Worm (Caenorhabditis elegans) whole organism, L1 larva: ENCODE results near the gene bath-38.

Experiments used
- C16A3.4 ChIP-seq: fragments of 150-350 bp; optimal IDR thresholded peaks from 2 replicates; lab custom pipeline; 2014; ENCODE audit warnings: missing biosample characterization, missing genetic modification characterization
- F16B12.6 ChIP-seq: fragments of 150-350 bp; optimal IDR thresholded peaks from 2 replicates; lab custom pipeline; 2014; ENCODE audit warnings: missing biosample characterization, missing genetic modification characterization
- alr-1 ChIP-seq: fragments of 200-800 bp; sonication (Bioruptor generic); optimal IDR thresholded peaks from 2 replicates; lab custom pipeline; 2018; ENCODE audit warnings: borderline replicate concordance, mild to moderate bottlenecking, missing genetic modification characterization, missing compliant biosample characterization
- aly-2 ChIP-seq: fragments of 150-350 bp; optimal IDR thresholded peaks from 2 replicates; lab custom pipeline; 2014; ENCODE audit warnings: missing biosample characterization, missing genetic modification characterization
- blmp-1 ChIP-seq: fragments of 150-350 bp; optimal IDR thresholded peaks from 2 replicates; lab custom pipeline; 2014; ENCODE audit warnings: missing biosample characterization, missing genetic modification characterization
- ceh-8 ChIP-seq: fragments of 200-800 bp; sonication (Bioruptor generic); optimal IDR thresholded peaks from 2 replicates; lab custom pipeline; 2018; ENCODE audit warnings: mild to moderate bottlenecking, missing genetic modification characterization, moderate library complexity, missing compliant biosample characterization
- ceh-82 ChIP-seq, 3 experiments: fragments of 150-350 bp in 1 of 3; sonication (generic microtip) in 2 of 3; optimal IDR thresholded peaks; 2 replicates each; lab custom pipeline; 2014 to 2017; ENCODE audit warnings: missing biosample characterization in 3 of 3, missing genetic modification characterization in 3 of 3
- ces-1 ChIP-seq: fragments of 150-350 bp; optimal IDR thresholded peaks from 2 replicates; lab custom pipeline; 2014; ENCODE audit warnings: missing biosample characterization, missing genetic modification reagents, missing genetic modification characterization
- dpl-1 ChIP-seq, 3 experiments: fragments of 150-350 bp in 2 of 3; sonication (generic microtip) in 1 of 3; optimal IDR thresholded peaks; 2 replicates each; lab custom pipeline; 2014 to 2017; ENCODE audit warnings: missing biosample characterization in 3 of 3, missing genetic modification characterization in 3 of 3, missing genetic modification reagents in 3 of 3
- dsc-1 ChIP-seq: sonication (generic microtip); optimal IDR thresholded peaks from 2 replicates; lab custom pipeline; 2016; ENCODE audit warnings: mild to moderate bottlenecking, missing genetic modification characterization, missing compliant biosample characterization
- efl-1 ChIP-seq, 4 experiments: fragments of 150-350 bp; optimal IDR thresholded peaks in 3 of 4; peaks in 1 of 4; 1 replicate in 1 of 4; 2 replicates in 3 of 4; lab custom pipeline; 2014; ENCODE audit warnings: missing biosample characterization in 2 of 4, missing genetic modification characterization in 2 of 4, missing genetic modification reagents in 2 of 4
- efl-3 ChIP-seq: fragments of 200-800 bp; sonication (Bioruptor generic); optimal IDR thresholded peaks from 2 replicates; lab custom pipeline; 2018; ENCODE audit warnings: mild to moderate bottlenecking, missing genetic modification characterization, missing compliant biosample characterization
- egl-27 ChIP-seq, 2 experiments: fragments of 150-350 bp in 1 of 2; sonication (generic microtip); optimal IDR thresholded peaks; 3 replicates each; lab custom pipeline; 2017 to 2018; ENCODE audit warnings: missing biosample characterization in 2 of 2, missing genetic modification characterization in 2 of 2, missing genetic modification reagents in 2 of 2
- elt-3 ChIP-seq, 6 experiments: fragments of 150-350 bp in 1 of 6; sonication (generic microtip); optimal IDR thresholded peaks; 2 replicates each; lab custom pipeline; 2017 to 2018; ENCODE audit warnings: missing biosample characterization in 6 of 6, missing genetic modification characterization in 6 of 6, inconsistent platforms in 1 of 6
- ets-5 ChIP-seq: fragments of 200-800 bp; sonication (Bioruptor generic); IDR thresholded peaks from 2 replicates; pipeline ENCODE4 v1.3.6; 2022; ENCODE audit warnings: missing genetic modification characterization, missing compliant biosample characterization
- fkh-8 ChIP-seq: sonication (generic microtip); optimal IDR thresholded peaks from 2 replicates; lab custom pipeline; 2016; ENCODE audit warnings: mild to moderate bottlenecking, missing genetic modification characterization, missing compliant biosample characterization
- hlh-17 ChIP-seq: fragments of 200-800 bp; sonication (Bioruptor generic); optimal IDR thresholded peaks from 2 replicates; lab custom pipeline; 2018; ENCODE audit warnings: missing genetic modification characterization, mild to moderate bottlenecking, missing compliant biosample characterization, moderate library complexity, borderline replicate concordance
- irx-1 ChIP-seq: sonication (generic microtip); optimal IDR thresholded peaks from 2 replicates; lab custom pipeline; 2016; ENCODE audit warnings: missing genetic modification characterization, missing compliant biosample characterization
- jun-1 ChIP-seq: fragments of 150-350 bp; optimal IDR thresholded peaks from 2 replicates; lab custom pipeline; 2014; ENCODE audit warnings: missing biosample characterization, missing genetic modification reagents, missing genetic modification characterization
- lin-14 ChIP-seq: fragments of 200-800 bp; sonication (Bioruptor generic); optimal IDR thresholded peaks from 2 replicates; lab custom pipeline; 2018; ENCODE audit warnings: mild to moderate bottlenecking, missing genetic modification characterization, moderate library complexity, missing compliant biosample characterization
- lin-15B ChIP-seq: fragments of 150-350 bp; sonication (generic microtip); optimal IDR thresholded peaks from 3 replicates; lab custom pipeline; 2014; ENCODE audit warnings: missing biosample characterization, missing genetic modification characterization
- lin-35 ChIP-seq, 2 experiments: fragments of 150-350 bp; optimal IDR thresholded peaks; 2 replicates each; lab custom pipeline; 2014; ENCODE audit warnings: missing biosample characterization in 2 of 2, missing genetic modification characterization in 2 of 2, missing genetic modification reagents in 2 of 2
- lsy-2 ChIP-seq, 2 experiments: fragments of 150-350 bp; optimal IDR thresholded peaks; 2 replicates each; lab custom pipeline; 2014; ENCODE audit warnings: missing biosample characterization in 2 of 2, missing genetic modification characterization in 2 of 2
- mab-9 ChIP-seq: fragments of 200-800 bp; sonication (Bioruptor generic); IDR thresholded peaks from 2 replicates; pipeline ENCODE4 v1.3.6; 2022; ENCODE audit warnings: missing genetic modification reagents, missing genetic modification characterization, missing compliant biosample characterization
- mef-2 ChIP-seq: fragments of 150-350 bp; optimal IDR thresholded peaks from 2 replicates; lab custom pipeline; 2014; ENCODE audit warnings: missing biosample characterization, missing genetic modification characterization
- nhr-11 ChIP-seq: fragments of 150-350 bp; optimal IDR thresholded peaks from 2 replicates; lab custom pipeline; 2014; ENCODE audit warnings: missing biosample characterization, missing genetic modification characterization
- nhr-20 ChIP-seq: sonication (generic microtip); optimal IDR thresholded peaks from 2 replicates; lab custom pipeline; 2016; ENCODE audit warnings: mild to moderate bottlenecking, missing genetic modification characterization, missing compliant biosample characterization
- nhr-237 ChIP-seq: fragments of 150-350 bp; optimal IDR thresholded peaks from 2 replicates; lab custom pipeline; 2014; ENCODE audit warnings: missing biosample characterization, missing genetic modification characterization
- nhr-28 ChIP-seq: fragments of 150-350 bp; optimal IDR thresholded peaks from 2 replicates; lab custom pipeline; 2014; ENCODE audit warnings: missing biosample characterization, missing genetic modification characterization
- nhr-71 ChIP-seq: sonication (generic microtip); optimal IDR thresholded peaks from 2 replicates; lab custom pipeline; 2016; ENCODE audit warnings: mild to moderate bottlenecking, missing genetic modification characterization, moderate library complexity, missing compliant biosample characterization
- nhr-77 ChIP-seq: fragments of 150-350 bp; optimal IDR thresholded peaks from 2 replicates; lab custom pipeline; 2014; ENCODE audit warnings: missing biosample characterization, missing genetic modification characterization
- nhr-84 ChIP-seq: sonication (generic microtip); optimal IDR thresholded peaks from 2 replicates; lab custom pipeline; 2017; ENCODE audit warnings: missing biosample characterization, missing genetic modification characterization
- nhr-85 ChIP-seq: sonication (generic microtip); peaks from one replicate; lab custom pipeline; 2016; ENCODE audit warnings: missing genetic modification characterization, inconsistent platforms, missing compliant biosample characterization
- pag-3 ChIP-seq: sonication (generic microtip); optimal IDR thresholded peaks from 2 replicates; lab custom pipeline; 2017; ENCODE audit warnings: missing genetic modification characterization, mild to moderate bottlenecking, missing compliant biosample characterization, antibody characterized with exemption, borderline replicate concordance; ENCODE audit not compliant: insufficient read depth
- pax-3 ChIP-seq: fragments of 200-800 bp; sonication (Bioruptor generic); optimal IDR thresholded peaks from 2 replicates; lab custom pipeline; 2018; ENCODE audit warnings: mild to moderate bottlenecking, missing genetic modification characterization, moderate library complexity, missing compliant biosample characterization
- pqm-1 ChIP-seq: sonication (generic microtip); optimal IDR thresholded peaks from 3 replicates; lab custom pipeline; 2017; ENCODE audit warnings: missing biosample characterization, missing genetic modification characterization
- rnt-1 ChIP-seq: sonication (generic microtip); optimal IDR thresholded peaks from 2 replicates; lab custom pipeline; 2016; ENCODE audit warnings: mild to moderate bottlenecking, missing genetic modification characterization, moderate library complexity, missing compliant biosample characterization
- skn-1 ChIP-seq: fragments of 150-350 bp; optimal IDR thresholded peaks from 2 replicates; lab custom pipeline; 2014; ENCODE audit warnings: missing biosample characterization, missing genetic modification characterization
- snu-23 ChIP-seq: sonication (generic microtip); optimal IDR thresholded peaks from 2 replicates; lab custom pipeline; 2016; ENCODE audit warnings: missing genetic modification characterization, missing compliant biosample characterization
- tbx-2 ChIP-seq: sonication (generic microtip); optimal IDR thresholded peaks from 2 replicates; lab custom pipeline; 2016; ENCODE audit warnings: missing genetic modification characterization, missing compliant biosample characterization
- tlp-1 ChIP-seq: fragments of 150-350 bp; optimal IDR thresholded peaks from 2 replicates; lab custom pipeline; 2014; ENCODE audit warnings: missing biosample characterization, missing genetic modification characterization
- vab-15 ChIP-seq: sonication (generic microtip); optimal IDR thresholded peaks from 2 replicates; lab custom pipeline; 2017; ENCODE audit warnings: missing genotype, mild to moderate bottlenecking, missing genetic modification characterization, missing compliant biosample characterization
- xbp-1 ChIP-seq: sonication (generic microtip); optimal IDR thresholded peaks from 2 replicates; lab custom pipeline; 2016; ENCODE audit warnings: missing genetic modification characterization, missing compliant biosample characterization
- zag-1 ChIP-seq: fragments of 150-350 bp; optimal IDR thresholded peaks from 2 replicates; lab custom pipeline; 2014; ENCODE audit warnings: missing biosample characterization, missing genetic modification characterization
- ztf-11 ChIP-seq, 2 experiments: sonication (generic microtip); optimal IDR thresholded peaks; 2 replicates each; lab custom pipeline; 2016 to 2017; ENCODE audit warnings: missing genetic modification characterization in 2 of 2, missing biosample characterization in 1 of 2, missing compliant biosample characterization in 1 of 2

Gene bath-38

DNA sequence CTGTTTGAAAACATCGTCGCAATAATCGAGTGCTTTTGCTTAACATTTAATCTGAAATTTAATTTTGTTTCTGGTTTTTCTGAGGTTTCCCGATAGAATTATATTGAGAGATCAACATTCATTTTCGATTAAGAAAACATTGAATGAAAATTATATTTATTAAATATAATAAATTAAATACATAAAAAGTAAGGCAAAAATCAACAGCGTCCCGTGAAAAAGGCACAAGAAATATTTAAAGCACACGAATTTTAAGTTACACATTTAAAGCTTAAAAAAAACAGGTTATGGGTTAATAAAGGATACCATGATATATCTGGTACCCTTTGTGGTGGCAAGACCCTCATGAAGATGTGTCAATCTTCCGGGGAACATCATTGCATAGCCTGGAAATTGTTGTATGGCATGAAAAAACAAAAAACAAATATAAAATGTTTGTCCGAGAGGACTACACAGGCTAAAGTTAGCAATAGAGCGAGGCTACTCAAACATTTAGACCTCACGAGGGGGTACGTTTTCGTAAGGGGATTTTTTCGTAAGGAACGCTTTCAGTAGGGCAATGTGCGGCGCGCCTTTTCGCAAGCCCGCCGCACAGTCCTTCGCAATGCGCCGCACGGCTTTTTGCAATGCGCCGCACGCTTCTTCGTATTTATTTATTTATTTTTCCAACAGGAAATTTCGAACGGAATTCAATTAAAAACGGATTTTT is 11.8 kb downstream of the bath-38 start, which contains the start of gene mtcu-2 (continued):
- TF ChIP-seq vab-15 (tag; lab: Kevin White, UChicago) (peak; percentile 57), skn-1 (tag; lab: Kevin White, UChicago) (peak; percentile 38), lin-15B (peak; percentile 85), lsy-2 (tag; optimal IDR thresholded peaks at IDR 0.05; lab: Kevin White, UChicago) (peak; percentile 74 to 88), lin-14 (GFP tag; lab: Kevin White, UChicago) (peak; percentile 89), dsc-1 (peak; percentile 80), pax-3 (tag; lab: Kevin White, UChicago) (peak; percentile 81)

DNA sequence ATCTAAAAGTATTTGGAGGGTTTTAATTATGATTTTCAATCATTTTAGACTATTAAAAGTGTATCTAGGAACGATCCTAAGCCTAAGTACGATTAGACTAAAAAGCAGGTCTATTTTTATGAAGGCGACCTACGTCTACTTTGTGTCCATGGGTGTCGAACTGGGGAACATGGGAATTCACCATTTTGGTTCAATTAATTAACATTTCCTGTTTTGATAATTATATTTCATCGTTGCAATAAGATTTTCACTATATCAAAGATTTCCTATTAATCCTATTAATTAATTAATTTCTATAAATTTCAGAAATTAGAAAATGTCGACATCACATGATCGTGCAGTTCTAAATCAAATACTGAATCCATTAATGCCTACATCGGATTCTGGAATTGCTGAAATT is 15.2 kb downstream of the bath-38 start, which contains the start of gene ttc-36:
ttc-36 (plus strand) TSS at position 301 of the 400 bp plus-strand sequence.
- no peak for TF ChIP-seq ceh-8 (GFP tag; lab: Kevin White, UChicago)
- TF ChIP-seq pqm-1 (tag; lab: Kevin White, UChicago), result no peak
- no peak for TF ChIP-seq zag-1 (tag; lab: Kevin White, UChicago)
- TF ChIP-seq nhr-28 (tag; lab: Kevin White, UChicago), result no peak
- no peak for TF ChIP-seq jun-1
- TF ChIP-seq ztf-11 (tag; optimal IDR thresholded peaks at IDR 0.05; lab: Kevin White, UChicago), result no peak
- no peak for TF ChIP-seq ces-1 (GFP tag; lab: Kevin White, UChicago)
- no peak for TF ChIP-seq nhr-84 (tag; lab: Kevin White, UChicago)
- no peak for TF ChIP-seq egl-27 (tag; optimal IDR thresholded peaks at IDR 0.05; lab: Kevin White, UChicago)
- TF ChIP-seq tbx-2 (tag; lab: Kevin White, UChicago), result no peak
- no peak for TF ChIP-seq nhr-11
- TF ChIP-seq lin-14 (GFP tag; lab: Kevin White, UChicago), result no peak
- TF ChIP-seq pag-3, result no peak
- no peak for TF ChIP-seq nhr-237 (tag; lab: Kevin White, UChicago)
- TF ChIP-seq ets-5 (GFP tag; lab: Robert Waterston, UW), result no peak
- no peak for TF ChIP-seq dsc-1
- TF ChIP-seq efl-1 (optimal IDR thresholded peaks at IDR 0.05; lab: Kevin White, UChicago), result no peak
- TF ChIP-seq efl-1 (GFP tag; optimal IDR thresholded peaks at IDR 0.05 in 1 of 2; lab: Kevin White, UChicago), result no peak
- no peak for TF ChIP-seq lin-15B

DNA sequence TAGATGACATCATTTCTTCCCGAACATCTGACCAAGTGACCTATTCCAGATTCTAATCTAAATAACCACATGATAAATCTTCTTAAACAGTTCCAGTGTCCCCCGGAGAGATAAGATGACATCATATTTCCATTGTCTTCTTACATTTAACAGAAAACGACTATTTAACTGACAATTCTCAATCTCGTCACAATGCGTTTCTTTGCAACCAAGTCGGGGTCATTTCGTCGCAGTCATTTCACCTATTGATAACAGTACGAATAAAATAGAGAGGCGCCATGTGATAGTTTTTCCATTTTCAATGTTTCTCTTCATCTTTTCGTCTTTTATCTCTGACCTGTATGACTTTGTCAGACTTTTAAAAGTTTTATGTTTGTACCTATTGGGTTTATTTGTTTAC is 16.0 kb downstream of the bath-38 start:
- TF ChIP-seq tlp-1 (tag; lab: Kevin White, UChicago) (no peak), aly-2 (tag; lab: Kevin White, UChicago) (no peak), ceh-82 (tag; optimal IDR thresholded peaks at IDR 0.05; lab: Kevin White, UChicago) (no peak), elt-3 (tag; optimal IDR thresholded peaks at IDR 0.05; lab: Kevin White, UChicago) (peak in 4 of 6 experiments; percentile 24 to 85 (median 59)), rnt-1 (tag; lab: Kevin White, UChicago) (no peak), nhr-11 (no peak), egl-27 (tag; optimal IDR thresholded peaks at IDR 0.05; lab: Kevin White, UChicago) (no peak), mef-2 (tag; lab: Kevin White, UChicago) (no peak), snu-23 (GFP tag; lab: Kevin White, UChicago) (peak; percentile 59), efl-1 (optimal IDR thresholded peaks at IDR 0.05; lab: Kevin White, UChicago) (no peak), efl-1 (GFP tag; optimal IDR thresholded peaks at IDR 0.05 in 1 of 2; lab: Kevin White, UChicago) (no peak), mab-9 (GFP tag; lab: Robert Waterston, UW) (no peak), nhr-20 (tag; lab: Kevin White, UChicago) (peak; percentile 75), lin-35 (GFP tag; optimal IDR thresholded peaks at IDR 0.05; lab: Kevin White, UChicago) (peak in 1 of 2 experiments; percentile 57), jun-1 (no peak), ces-1 (GFP tag; lab: Kevin White, UChicago) (no peak), zag-1 (tag; lab: Kevin White, UChicago) (no peak), hlh-17 (GFP tag; lab: Kevin White, UChicago) (no peak), irx-1 (tag; lab: Kevin White, UChicago) (no peak), C16A3.4 (tag; lab: Kevin White, UChicago) (no peak), fkh-8 (no peak), nhr-71 (tag; lab: Kevin White, UChicago) (peak; percentile 60), lsy-2 (tag; optimal IDR thresholded peaks at IDR 0.05; lab: Kevin White, UChicago) (peak in 1 of 2 experiments; percentile 8), nhr-237 (tag; lab: Kevin White, UChicago) (no peak), pax-3 (tag; lab: Kevin White, UChicago) (no peak), nhr-84 (tag; lab: Kevin White, UChicago) (no peak), blmp-1 (peak; percentile 84), dpl-1 (GFP tag; optimal IDR thresholded peaks at IDR 0.05; lab: Kevin White, UChicago) (no peak), xbp-1 (tag; lab: Kevin White, UChicago) (no peak), efl-3 (no peak), alr-1 (tag; lab: Kevin White, UChicago) (no peak), F16B12.6 (tag; lab: Kevin White, UChicago) (no peak), nhr-85 (tag; lab: Kevin White, UChicago) (peak; percentile 90), nhr-77 (tag; lab: Kevin White, UChicago) (no peak)
